Fruit fly (Drosophila melanogaster) whole organism: ENCODE measurements around the gene CG14391.

Experiments
- CG8478 ChIP-seq: fragments of >200 bp; optimal IDR thresholded peaks from 2 replicates; lab custom pipeline; 2018; ENCODE audit warnings: inconsistent platforms
- pan ChIP-seq: fragments of >200 bp; optimal IDR thresholded peaks from 2 replicates; lab custom pipeline; 2017
- psq ChIP-seq: fragments of >200 bp; optimal IDR thresholded peaks from 2 replicates; lab custom pipeline; 2017
- usp ChIP-seq: fragments of >200 bp; optimal IDR thresholded peaks from 2 replicates; lab custom pipeline; 2017; ENCODE audit warnings: missing biosample characterization, missing genetic modification characterization, mixed read lengths

DNA sequence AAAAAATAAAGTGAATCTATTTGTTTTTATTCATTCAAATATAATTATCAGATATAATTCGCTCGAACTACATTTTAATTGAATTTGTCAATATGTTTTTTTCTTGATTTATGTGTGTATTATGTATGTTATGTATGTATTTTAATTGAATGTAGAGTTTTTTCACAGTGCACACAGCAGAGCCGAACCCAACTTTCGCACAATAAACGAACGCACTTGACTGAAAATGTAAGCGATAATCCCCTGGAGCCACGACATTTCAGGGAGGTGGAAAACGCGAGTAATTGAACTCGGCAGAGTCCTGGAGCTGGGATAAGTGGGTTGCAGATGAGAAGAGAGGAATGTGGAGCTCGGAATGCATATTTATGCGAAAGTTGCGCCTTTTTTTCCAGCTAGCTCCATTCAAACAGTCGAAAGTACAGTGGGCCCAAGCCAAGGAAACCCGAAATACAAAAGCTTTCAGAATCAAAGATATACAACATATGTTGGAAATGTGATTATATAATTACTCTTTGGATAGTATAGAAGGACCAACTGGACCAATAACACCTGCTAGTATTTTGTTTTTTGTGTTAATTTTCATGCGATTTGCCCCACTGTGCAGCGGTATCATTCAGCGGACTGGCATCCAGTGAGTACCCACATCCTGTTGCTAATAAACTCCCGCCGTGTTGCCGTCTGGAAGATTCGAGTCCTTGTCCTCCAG, 33.5 kb upstream of the CG14391 start:
- no peak for TF ChIP-seq usp (GFP tag; lab: Kevin White, UChicago)
- TF ChIP-seq CG8478 (lab: Kevin White, UChicago) = no peak
- TF ChIP-seq psq (lab: Kevin White, UChicago) = no peak
- TF ChIP-seq pan = no peak
